Worm (Caenorhabditis elegans) whole organism, mixed stage, embryonic: ENCODE results near the gene K12H6.5.

ENCODE experiments used
- M03D4.4 ChIP-seq: sonication (generic microtip); optimal IDR thresholded peaks from 2 replicates; lab custom pipeline; 2017; ENCODE audit warnings: mild to moderate bottlenecking, missing genetic modification characterization, missing compliant biosample characterization
- bed-3 ChIP-seq: fragments of 200-800 bp; sonication (Bioruptor generic); optimal IDR thresholded peaks from 3 replicates; lab custom pipeline; 2018; ENCODE audit warnings: mild to moderate bottlenecking, missing genetic modification characterization, moderate library complexity, missing compliant biosample characterization
- ceh-39 ChIP-seq: fragments of 150-350 bp; optimal IDR thresholded peaks from 2 replicates; lab custom pipeline; 2014; ENCODE audit warnings: missing biosample characterization, missing genetic modification characterization
- ceh-43 ChIP-seq: fragments of 200-800 bp; sonication (Bioruptor generic); optimal IDR thresholded peaks from 2 replicates; lab custom pipeline; 2018; ENCODE audit warnings: mild to moderate bottlenecking, missing genetic modification characterization, moderate library complexity, missing compliant biosample characterization
- ceh-83 ChIP-seq: fragments of 200-800 bp; sonication (Bioruptor generic); optimal IDR thresholded peaks from 2 replicates; lab custom pipeline; 2018; ENCODE audit warnings: mild to moderate bottlenecking, missing genetic modification characterization, missing compliant biosample characterization
- ces-1 ChIP-seq: fragments of 150-350 bp; optimal IDR thresholded peaks from 2 replicates; lab custom pipeline; 2014; ENCODE audit warnings: missing biosample characterization, missing genetic modification reagents, missing genetic modification characterization
- cnd-1 ChIP-seq: fragments of 200-800 bp; sonication (Bioruptor generic); optimal IDR thresholded peaks from 2 replicates; lab custom pipeline; 2018; ENCODE audit warnings: mild to moderate bottlenecking, missing genetic modification characterization, missing compliant biosample characterization
- drap-1 ChIP-seq: fragments of 200-800 bp; sonication (Bioruptor generic); optimal IDR thresholded peaks from 3 replicates; lab custom pipeline; 2018; ENCODE audit warnings: mild to moderate bottlenecking, missing genetic modification characterization, missing compliant biosample characterization
- elt-1 ChIP-seq: sonication (generic microtip); optimal IDR thresholded peaks from 2 replicates; lab custom pipeline; 2017; ENCODE audit warnings: missing genetic modification characterization, mild to moderate bottlenecking, missing compliant biosample characterization, antibody characterized with exemption, moderate library complexity, borderline replicate concordance; ENCODE audit not compliant: insufficient read depth
- elt-3 ChIP-seq: fragments of 150-350 bp; optimal IDR thresholded peaks from 2 replicates; lab custom pipeline; 2014; ENCODE audit warnings: missing biosample characterization, missing genetic modification characterization
- ham-2 ChIP-seq: fragments of 200-800 bp; sonication (Bioruptor generic); optimal IDR thresholded peaks from 2 replicates; lab custom pipeline; 2018; ENCODE audit warnings: mild to moderate bottlenecking, missing genetic modification characterization, missing compliant biosample characterization
- hlh-1 ChIP-seq: fragments of 150-350 bp; optimal IDR thresholded peaks from 2 replicates; lab custom pipeline; 2014; ENCODE audit warnings: missing biosample characterization, missing genetic modification reagents, missing genetic modification characterization
- lin-13 ChIP-seq: fragments of 150-350 bp; optimal IDR thresholded peaks from 2 replicates; lab custom pipeline; 2014; ENCODE audit warnings: missing biosample characterization, missing genetic modification characterization
- lin-32 ChIP-seq: fragments of 200-800 bp; sonication (Bioruptor generic); optimal IDR thresholded peaks from 2 replicates; lab custom pipeline; 2018; ENCODE audit warnings: mild to moderate bottlenecking, missing genetic modification characterization, missing compliant biosample characterization
- mab-5 ChIP-seq: fragments of 150-350 bp; optimal IDR thresholded peaks from 2 replicates; lab custom pipeline; 2014; ENCODE audit warnings: missing biosample characterization, missing genetic modification characterization
- mep-1 ChIP-seq: fragments of 150-350 bp; optimal IDR thresholded peaks from 2 replicates; lab custom pipeline; 2017; ENCODE audit warnings: missing biosample characterization, missing genetic modification reagents, missing genetic modification characterization, inconsistent platforms
- mls-2 ChIP-seq: sonication (generic microtip); optimal IDR thresholded peaks from 2 replicates; lab custom pipeline; 2016; ENCODE audit warnings: mild to moderate bottlenecking, missing genetic modification characterization, moderate library complexity, missing compliant biosample characterization
- nhr-2 ChIP-seq: fragments of 150-350 bp; optimal IDR thresholded peaks from 2 replicates; lab custom pipeline; 2014; ENCODE audit warnings: missing biosample characterization, missing genetic modification characterization
- nhr-237 ChIP-seq: fragments of 150-350 bp; optimal IDR thresholded peaks from 2 replicates; lab custom pipeline; 2014; ENCODE audit warnings: missing biosample characterization, missing genetic modification characterization
- nhr-28 ChIP-seq: fragments of 150-350 bp; optimal IDR thresholded peaks from 2 replicates; lab custom pipeline; 2014; ENCODE audit warnings: missing biosample characterization, missing genetic modification characterization
- nhr-76 ChIP-seq: sonication (generic microtip); optimal IDR thresholded peaks from 2 replicates; lab custom pipeline; 2017; ENCODE audit warnings: missing biosample characterization, missing genetic modification characterization
- pha-4 ChIP-seq: fragments of 150-350 bp; optimal IDR thresholded peaks from 2 replicates; lab custom pipeline; 2018; ENCODE audit warnings: missing biosample characterization, missing genetic modification reagents, missing genetic modification characterization
- sem-2 ChIP-seq: fragments of 200-800 bp; sonication (Bioruptor generic); optimal IDR thresholded peaks from 2 replicates; lab custom pipeline; 2018; ENCODE audit warnings: mild to moderate bottlenecking, missing genetic modification characterization, missing compliant biosample characterization
- snpc-4 ChIP-seq: fragments of 150-350 bp; optimal IDR thresholded peaks from 2 replicates; lab custom pipeline; 2014; ENCODE audit warnings: missing biosample characterization, missing genetic modification characterization
- sptf-1 ChIP-seq: sonication (generic microtip); optimal IDR thresholded peaks from 2 replicates; lab custom pipeline; 2017; ENCODE audit warnings: mild to moderate bottlenecking, missing genetic modification characterization, moderate library complexity, missing compliant biosample characterization
- tbx-8 ChIP-seq: fragments of 200-800 bp; sonication (Bioruptor generic); optimal IDR thresholded peaks from 2 replicates; lab custom pipeline; 2018; ENCODE audit warnings: mild to moderate bottlenecking, missing genetic modification characterization, moderate library complexity, missing compliant biosample characterization
- unc-120 ChIP-seq: sonication (generic microtip); optimal IDR thresholded peaks from 2 replicates; lab custom pipeline; 2017; ENCODE audit warnings: missing genetic modification characterization, missing compliant biosample characterization; ENCODE audit not compliant: poor library complexity, severe bottlenecking
- unc-39 ChIP-seq: fragments of 150-350 bp; optimal IDR thresholded peaks from 2 replicates; lab custom pipeline; 2014; ENCODE audit warnings: missing biosample characterization, missing genetic modification characterization
- unc-62 ChIP-seq: fragments of 150-350 bp; optimal IDR thresholded peaks from 2 replicates; lab custom pipeline; 2014; ENCODE audit warnings: missing biosample characterization, missing genetic modification reagents, missing genetic modification characterization

The K12H6.5 gene

DNA sequence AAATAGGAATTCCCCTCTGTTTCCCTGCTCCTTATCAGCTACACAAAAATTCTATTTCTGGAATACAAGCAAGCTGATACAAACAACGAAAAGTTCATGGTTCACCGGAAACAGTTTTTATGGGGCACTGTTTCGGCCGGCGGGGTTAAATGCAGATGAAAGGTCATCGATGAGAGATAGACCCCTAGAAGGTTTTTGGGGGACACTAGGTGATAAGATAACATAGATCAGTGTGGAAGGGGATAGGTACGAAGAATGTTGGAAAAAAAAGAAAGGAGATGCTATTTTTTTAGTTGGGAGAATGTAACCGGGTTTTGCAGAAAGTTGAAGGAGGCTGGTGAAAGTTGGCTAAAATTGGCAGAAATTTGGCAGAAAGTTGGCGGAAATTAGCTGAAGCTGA, 20.4 kb downstream of the K12H6.5 start:
- TF ChIP-seq mep-1 = no peak
- TF ChIP-seq ceh-43 (GFP tag; lab: Kevin White, UChicago) = no peak
- no peak for TF ChIP-seq ces-1 (GFP tag; lab: Kevin White, UChicago)
- TF ChIP-seq cnd-1 (tag; lab: Kevin White, UChicago) = no peak
- TF ChIP-seq tbx-8 = no peak
- no peak for TF ChIP-seq ceh-83 (GFP tag; lab: Kevin White, UChicago)
- no peak for TF ChIP-seq ham-2 (GFP tag; lab: Kevin White, UChicago)
- TF ChIP-seq lin-32 (GFP tag; lab: Kevin White, UChicago) = no peak
- no peak for TF ChIP-seq unc-39 (tag; lab: Kevin White, UChicago)
- TF ChIP-seq nhr-2 (tag; lab: Kevin White, UChicago) = no peak
- no peak for TF ChIP-seq drap-1 (GFP tag; lab: Kevin White, UChicago)
- no peak for TF ChIP-seq unc-120 (tag; lab: Kevin White, UChicago)
- TF ChIP-seq mls-2 (tag; lab: Kevin White, UChicago) = no peak
- TF ChIP-seq hlh-1 = no peak
- no peak for TF ChIP-seq unc-62
- no peak for TF ChIP-seq elt-1 (tag; lab: Kevin White, UChicago)
- no peak for TF ChIP-seq nhr-237
- no peak for TF ChIP-seq pha-4 (tag; lab: Kevin White, UChicago)

- TF ChIP-seq unc-62 = no peak
These were observed 21.0 kb downstream of the K12H6.5 start for ce11 chrII:2804949-2805348.

DNA sequence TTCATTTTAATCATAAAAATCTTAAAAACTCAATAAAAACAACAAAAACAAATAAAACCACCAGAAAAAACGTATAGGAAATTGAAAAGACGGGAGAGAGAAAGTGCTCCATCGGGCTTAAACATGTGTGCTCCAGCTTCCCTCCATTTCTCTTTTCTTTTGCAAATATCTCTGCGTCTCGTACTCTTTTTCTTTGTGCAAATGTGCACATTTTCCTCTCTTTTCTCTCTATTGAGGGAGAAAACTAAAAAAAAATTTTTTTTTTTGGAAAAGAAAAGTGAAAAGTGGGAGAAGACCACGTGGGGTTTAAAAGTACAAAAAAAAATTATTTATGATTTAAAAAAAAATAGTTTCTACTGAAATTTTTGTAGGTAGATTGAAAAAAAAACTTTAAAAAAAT, 21.7 kb downstream of the K12H6.5 start:
- TF ChIP-seq ces-1 (GFP tag; lab: Kevin White, UChicago) = peak; percentile 12
- TF ChIP-seq mls-2 (tag; lab: Kevin White, UChicago) = no peak
- no peak for TF ChIP-seq tbx-8
- peak; percentile 50 for TF ChIP-seq unc-120 (tag; lab: Kevin White, UChicago)

- no peak for TF ChIP-seq ceh-39 (tag; lab: Kevin White, UChicago)
- no peak for TF ChIP-seq cnd-1 (tag; lab: Kevin White, UChicago)
- no peak for TF ChIP-seq nhr-76 (tag; lab: Kevin White, UChicago)
- no peak for TF ChIP-seq ces-1 (GFP tag; lab: Kevin White, UChicago)
- no peak for TF ChIP-seq bed-3 (GFP tag; lab: Kevin White, UChicago)
- no peak for TF ChIP-seq snpc-4
- no peak for TF ChIP-seq lin-13 (tag; lab: Kevin White, UChicago)
- no peak for TF ChIP-seq ham-2 (GFP tag; lab: Kevin White, UChicago)
- TF ChIP-seq sem-2 (GFP tag; lab: Kevin White, UChicago) = no peak
- no peak for TF ChIP-seq hlh-1
- no peak for TF ChIP-seq mab-5 (tag; lab: Kevin White, UChicago)
- no peak for TF ChIP-seq elt-1 (tag; lab: Kevin White, UChicago)
- TF ChIP-seq M03D4.4 (tag; lab: Kevin White, UChicago) = no peak
- TF ChIP-seq unc-62 = no peak
- TF ChIP-seq sptf-1 = no peak
These were observed 23.0 kb downstream of the K12H6.5 start for ce11 chrII:2802804-2803586.

DNA sequence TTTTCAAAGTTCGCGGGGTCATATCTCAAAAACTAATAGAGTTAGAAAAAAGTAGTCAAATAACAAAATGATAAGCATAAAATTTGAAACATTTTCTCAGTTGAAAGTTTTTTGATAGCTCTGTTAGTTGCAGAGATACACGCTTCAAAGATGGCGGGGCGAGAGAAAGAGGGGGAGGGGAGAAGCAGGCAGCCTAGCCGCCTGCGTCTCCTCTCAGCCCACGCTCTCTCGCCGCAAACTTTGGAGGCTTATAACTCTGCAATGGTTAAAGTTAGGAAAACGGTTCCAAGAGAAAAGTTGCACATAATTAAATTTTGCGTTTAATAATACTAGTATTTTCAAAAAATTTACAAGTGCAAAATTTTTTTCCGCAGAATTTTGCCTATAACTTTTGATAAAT, 24.2 kb downstream of the K12H6.5 start:
- TF ChIP-seq lin-13 (tag; lab: Kevin White, UChicago) = peak; percentile 2
- TF ChIP-seq ham-2 (GFP tag; lab: Kevin White, UChicago) = no peak

- no peak for TF ChIP-seq nhr-28
- TF ChIP-seq nhr-237 = peak; percentile 33
- TF ChIP-seq mls-2 (tag; lab: Kevin White, UChicago) = no peak
- peak; percentile 94 for TF ChIP-seq elt-3 (tag; lab: Kevin White, UChicago)
- peak; percentile 6 for TF ChIP-seq unc-120 (tag; lab: Kevin White, UChicago)
- peak; percentile 95 for TF ChIP-seq elt-1 (tag; lab: Kevin White, UChicago)
- TF ChIP-seq unc-62 = peak; percentile 79
- no peak for TF ChIP-seq nhr-76 (tag; lab: Kevin White, UChicago)
- TF ChIP-seq tbx-8 = no peak
- TF ChIP-seq ceh-39 (tag; lab: Kevin White, UChicago) = no peak
- TF ChIP-seq ceh-83 (GFP tag; lab: Kevin White, UChicago) = no peak
These were observed 25.3 kb downstream of the K12H6.5 start, which contains the start of gene nhr-119 for ce11 chrII:2800550-2801233. Gene nhr-119 (minus strand): TSS chrII:2800600.
